Fruit fly (Drosophila melanogaster) S2 (cell line): ENCODE measurements around the gene Hrd3.

ENCODE experiments used
- CG8478 ChIP-seq: fragments of >200 bp; optimal IDR thresholded peaks from 2 replicates; lab custom pipeline; 2018
- CTCF ChIP-seq, 2 experiments: fragments of >200 bp; optimal IDR thresholded peaks; 2 replicates each; lab custom pipeline; 2018

DNA sequence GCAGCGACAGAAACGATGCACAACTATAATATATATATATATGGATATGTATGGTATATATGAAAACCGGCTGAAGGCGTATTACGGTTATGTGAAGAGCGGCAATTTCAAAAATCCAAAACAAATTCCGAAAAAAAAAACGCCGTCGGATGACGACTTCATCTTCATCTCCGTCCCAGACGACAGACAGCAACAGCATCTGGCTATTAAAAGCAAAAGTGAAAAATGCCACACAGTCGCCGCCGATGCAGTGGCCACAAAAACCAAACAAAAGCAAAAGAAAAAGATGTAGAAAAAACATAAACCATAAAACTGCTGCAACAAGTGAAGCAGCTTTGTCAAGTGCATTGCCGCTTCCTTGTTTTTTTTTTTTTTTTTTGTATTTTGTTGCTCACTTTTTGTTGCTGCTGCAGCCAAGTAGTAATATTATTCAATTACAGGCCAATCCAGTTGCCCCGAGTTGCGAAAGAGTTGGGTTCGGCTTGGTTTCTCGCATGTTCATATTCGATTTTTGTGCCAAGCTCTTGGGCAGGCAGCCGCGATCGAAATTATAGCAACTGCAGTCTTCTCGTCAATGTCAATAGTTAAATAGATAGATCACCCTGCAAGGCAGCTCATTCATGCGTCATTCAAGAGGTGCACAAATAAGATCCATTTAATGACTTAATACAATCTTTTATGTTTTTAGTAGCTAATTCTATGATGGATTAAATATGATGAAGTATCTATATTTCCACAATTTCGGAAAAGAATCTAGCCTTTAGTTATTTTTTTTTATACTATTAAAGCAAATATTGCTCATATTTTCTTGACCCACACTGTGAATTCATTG is 23.6 kb downstream of the Hrd3 start:
- TF ChIP-seq CG8478 (no peak), CTCF (optimal IDR thresholded peaks at IDR 0.05; lab: Kevin White, UChicago) (no peak)
